ENCODE assay signal across 2 fruit fly cellular contexts in the genomic region with DNA sequence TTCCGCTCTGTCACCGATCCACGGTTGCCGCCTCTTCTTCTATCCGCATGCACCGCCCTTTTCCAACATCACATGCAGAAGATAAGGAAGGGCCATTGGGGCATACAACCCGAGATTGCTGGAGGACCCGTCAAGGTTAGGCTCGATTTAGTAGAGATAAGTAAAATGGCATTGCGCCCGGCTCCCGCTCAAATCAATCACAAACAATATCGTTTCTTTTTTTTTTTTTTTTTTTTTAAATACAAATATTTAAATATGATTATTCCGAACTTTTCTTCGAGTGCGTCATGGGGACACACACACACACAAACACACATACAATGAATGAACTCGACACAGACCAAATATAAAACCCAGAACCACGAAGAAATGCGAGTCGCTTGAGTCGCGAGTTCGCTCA.
TF ChIP-seq lines count a peak whose summit lies in the region.

No protein-coding gene starts in this region.

TF ChIP-seq in whole organism, embryonic, 481 proteins besides CTCF, POLR2A, EP300 and RAD21 (continued from another document):
- TF ChIP-seq prd (optimal IDR thresholded peaks at IDR 0.05; lab: Kevin White, UChicago): no peak
- peak; percentile 18; the same call in 1 of the 3 replicates for TF ChIP-seq prd (GFP tag; IDR thresholded peaks at IDR 0.05; lab: Robert Waterston, UW)
- TF ChIP-seq Xrp1 (GFP tag; IDR thresholded peaks at IDR 0.05; lab: Robert Waterston, UW): peak; percentile 58
- TF ChIP-seq ATbp (GFP tag; optimal IDR thresholded peaks at IDR 0.05; lab: Kevin White, UChicago): peak; percentile 3
- TF ChIP-seq Drgx (GFP tag; IDR thresholded peaks at IDR 0.05; lab: Robert Waterston, UW): peak; percentile 18; the same call in 1 of the 2 replicates
- TF ChIP-seq CG11247 (GFP tag; IDR thresholded peaks at IDR 0.05; lab: Robert Waterston, UW): no peak
- TF ChIP-seq tup (GFP tag; optimal IDR thresholded peaks at IDR 0.05; lab: Kevin White, UChicago): no peak
- TF ChIP-seq CG4707 (GFP tag; optimal IDR thresholded peaks at IDR 0.05; lab: Kevin White, UChicago): no peak
- peak; percentile 51; the same call in 2 of the 3 replicates for TF ChIP-seq row (GFP tag; IDR thresholded peaks at IDR 0.05; lab: Robert Waterston, UW)
TF ChIP-seq in whole organism, embryonic: peak in this region for 21.

TF ChIP-seq in whole organism, prepupa, 60 proteins besides CTCF, POLR2A, EP300 and RAD21 (continued from another document):
- no peak for TF ChIP-seq Ets21C (GFP tag; optimal IDR thresholded peaks at IDR 0.05; lab: Kevin White, UChicago)
- no peak for TF ChIP-seq fkh (GFP tag; optimal IDR thresholded peaks at IDR 0.05; lab: Kevin White, UChicago)
- no peak for TF ChIP-seq CG3032 (tag; optimal IDR thresholded peaks at IDR 0.05; lab: Kevin White, UChicago)
- TF ChIP-seq Gug (GFP tag; IDR thresholded peaks at IDR 0.05; lab: Robert Waterston, UW): no peak; the same call in 1 of the 2 replicates
- TF ChIP-seq Hr38 (GFP tag; optimal IDR thresholded peaks at IDR 0.05; lab: Kevin White, UChicago): no peak
- TF ChIP-seq CG11902 (GFP tag; optimal IDR thresholded peaks at IDR 0.05; lab: Kevin White, UChicago): no peak
- peak; percentile 18 for TF ChIP-seq CG34406 (GFP tag; optimal IDR thresholded peaks at IDR 0.05; lab: Kevin White, UChicago)
- TF ChIP-seq vri (GFP tag; optimal IDR thresholded peaks at IDR 0.05; lab: Kevin White, UChicago): no peak
- no peak for TF ChIP-seq acj6 (GFP tag; optimal IDR thresholded peaks at IDR 0.05; lab: Kevin White, UChicago)
- TF ChIP-seq cyc (GFP tag; optimal IDR thresholded peaks at IDR 0.05; lab: Kevin White, UChicago): no peak
- TF ChIP-seq Hr4 (GFP tag; optimal IDR thresholded peaks at IDR 0.05; lab: Kevin White, UChicago): no peak
- peak; percentile 51 for TF ChIP-seq CG15336 (GFP tag; IDR thresholded peaks at IDR 0.05; lab: Robert Waterston, UW)
- no peak for TF ChIP-seq Blimp-1 (GFP tag; optimal IDR thresholded peaks at IDR 0.05; lab: Kevin White, UChicago)
- no peak for TF ChIP-seq Sox15 (GFP tag; optimal IDR thresholded peaks at IDR 0.05; lab: Kevin White, UChicago)
- TF ChIP-seq CG1621 (tag; optimal IDR thresholded peaks at IDR 0.05; lab: Kevin White, UChicago): no peak
- TF ChIP-seq dsx (GFP tag; optimal IDR thresholded peaks at IDR 0.05; lab: Kevin White, UChicago; ENCODE audit: poor library complexity, severe bottlenecking): no peak
- TF ChIP-seq fd59A (GFP tag; optimal IDR thresholded peaks at IDR 0.05; lab: Kevin White, UChicago): no peak
- TF ChIP-seq pdm3 (GFP tag; optimal IDR thresholded peaks at IDR 0.05; lab: Kevin White, UChicago): no peak
- no peak for TF ChIP-seq CG11294 (GFP tag; IDR thresholded peaks at IDR 0.05; lab: Robert Waterston, UW)
- no peak for TF ChIP-seq fd85E (GFP tag; optimal IDR thresholded peaks at IDR 0.05; lab: Kevin White, UChicago)
- no peak for TF ChIP-seq CG6808 (GFP tag; optimal IDR thresholded peaks at IDR 0.05; lab: Kevin White, UChicago)
- TF ChIP-seq CG9139 (GFP tag; optimal IDR thresholded peaks at IDR 0.05; lab: Kevin White, UChicago): no peak
- TF ChIP-seq CG8319 (GFP tag; optimal IDR thresholded peaks at IDR 0.05; lab: Kevin White, UChicago): no peak
- TF ChIP-seq CG4318 (GFP tag; optimal IDR thresholded peaks at IDR 0.05; lab: Kevin White, UChicago): no peak
- TF ChIP-seq Sox102F (GFP tag; optimal IDR thresholded peaks at IDR 0.05; lab: Kevin White, UChicago): no peak
- peak; percentile 36 for TF ChIP-seq achi (GFP tag; optimal IDR thresholded peaks at IDR 0.05; lab: Kevin White, UChicago)
- peak; percentile 98 for TF ChIP-seq svp (GFP tag; lab: Kevin White, UChicago)
- TF ChIP-seq CG11762 (GFP tag; optimal IDR thresholded peaks at IDR 0.05; lab: Kevin White, UChicago; ENCODE audit: insufficient read depth): no peak
- TF ChIP-seq Hr39 (GFP tag; optimal IDR thresholded peaks at IDR 0.05; lab: Kevin White, UChicago): no peak
